Fruit fly (Drosophila melanogaster) whole organism, prepupa: ENCODE results near the gene CG13041.
A peak's percentile ranks its signal among the peaks of the same experiment; 100 is the strongest.

Experiments
- Blimp-1 ChIP-seq: fragments of 200-800 bp; sonication (Bioruptor generic); optimal IDR thresholded peaks from 3 replicates; lab custom pipeline; 2017; ENCODE audit warnings: missing biosample characterization, missing genetic modification characterization, mild to moderate bottlenecking, moderate library complexity, missing genetic modification reagents
- CG10631 ChIP-seq: fragments of 200-800 bp; sonication (Bioruptor generic); optimal IDR thresholded peaks from 2 replicates; lab custom pipeline; 2016; ENCODE audit warnings: missing biosample characterization, missing genetic modification characterization
- CG10669 ChIP-seq: fragments of 200-800 bp; sonication (Bioruptor generic); optimal IDR thresholded peaks from 3 replicates; lab custom pipeline; 2018; ENCODE audit warnings: missing biosample characterization, mild to moderate bottlenecking, missing genetic modification characterization, moderate library complexity
- CG11294 ChIP-seq: fragments of 200-800 bp; sonication (Bioruptor generic); IDR thresholded peaks from 2 replicates; pipeline ENCODE4 v1.3.6; 2022; ENCODE audit warnings: missing biosample characterization, missing genetic modification characterization
- CG11762 ChIP-seq: fragments of 200-800 bp; sonication (Bioruptor generic); optimal IDR thresholded peaks from 3 replicates; lab custom pipeline; 2016; ENCODE audit warnings: missing biosample characterization, missing genetic modification characterization; ENCODE audit not compliant: insufficient read depth
- CG11902 ChIP-seq: fragments of 200-800 bp; sonication (Bioruptor generic); optimal IDR thresholded peaks from 3 replicates; lab custom pipeline; 2016; ENCODE audit warnings: missing biosample characterization, missing genetic modification characterization
- CG1621 ChIP-seq: fragments of 200-800 bp; sonication (Bioruptor generic); optimal IDR thresholded peaks from 3 replicates; lab custom pipeline; 2018; ENCODE audit warnings: missing biosample characterization, mild to moderate bottlenecking, missing genetic modification characterization
- CG16779 ChIP-seq: fragments of 200-800 bp; sonication (Bioruptor generic); optimal IDR thresholded peaks from 3 replicates; lab custom pipeline; 2017; ENCODE audit warnings: missing biosample characterization, mild to moderate bottlenecking, missing genetic modification characterization
- CG3032 ChIP-seq: fragments of 200-800 bp; optimal IDR thresholded peaks from 2 replicates; lab custom pipeline; 2019; ENCODE audit warnings: missing biosample characterization, mild to moderate bottlenecking, missing genetic modification characterization, moderate library complexity
- CG31627 ChIP-seq: fragments of 200-800 bp; sonication (Bioruptor generic); optimal IDR thresholded peaks from 3 replicates; lab custom pipeline; 2016; ENCODE audit warnings: missing biosample characterization, missing genetic modification characterization
- CG32006 ChIP-seq: fragments of 200-800 bp; sonication (Bioruptor generic); optimal IDR thresholded peaks from 3 replicates; lab custom pipeline; 2017; ENCODE audit warnings: missing biosample characterization, mild to moderate bottlenecking, missing genetic modification characterization
- CG34406 ChIP-seq: fragments of 200-800 bp; sonication (Bioruptor generic); optimal IDR thresholded peaks from 3 replicates; lab custom pipeline; 2016; ENCODE audit warnings: missing biosample characterization, missing genetic modification characterization
- CG3919 ChIP-seq: fragments of 200-800 bp; sonication (Bioruptor generic); optimal IDR thresholded peaks from 3 replicates; lab custom pipeline; 2016; ENCODE audit warnings: missing biosample characterization, missing genetic modification characterization
- CG4318 ChIP-seq: fragments of 200-800 bp; sonication (Bioruptor generic); optimal IDR thresholded peaks from 3 replicates; lab custom pipeline; 2017; ENCODE audit warnings: missing biosample characterization, mild to moderate bottlenecking, missing genetic modification characterization
- CG6163 ChIP-seq: fragments of 200-800 bp; sonication (Bioruptor generic); IDR thresholded peaks from 3 replicates; pipeline ENCODE4 v1.3.6; 2022; ENCODE audit warnings: missing biosample characterization, missing genetic modification characterization
- CG6276 ChIP-seq: fragments of 200-800 bp; sonication (Bioruptor generic); optimal IDR thresholded peaks from 2 replicates; lab custom pipeline; 2017; ENCODE audit warnings: missing biosample characterization, mild to moderate bottlenecking, missing genetic modification characterization
- CG7368 ChIP-seq: fragments of 200-800 bp; sonication (Bioruptor generic); optimal IDR thresholded peaks from 3 replicates; lab custom pipeline; 2016; ENCODE audit warnings: missing biosample characterization, missing genetic modification characterization
- CG8119 ChIP-seq: fragments of 200-800 bp; sonication (Bioruptor generic); IDR thresholded peaks from 3 replicates; pipeline ENCODE4 v1.3.6; 2022; ENCODE audit warnings: missing biosample characterization, missing genetic modification characterization
- CG8319 ChIP-seq: fragments of 200-800 bp; sonication (Bioruptor generic); optimal IDR thresholded peaks from 3 replicates; lab custom pipeline; 2016; ENCODE audit warnings: missing biosample characterization, missing genetic modification characterization
- CG8632 ChIP-seq: fragments of 200-800 bp; sonication (Bioruptor generic); optimal IDR thresholded peaks from 3 replicates; lab custom pipeline; 2016; ENCODE audit warnings: missing biosample characterization, missing genetic modification characterization
- Eip75B ChIP-seq: fragments of 200-800 bp; sonication (Bioruptor generic); optimal IDR thresholded peaks from 3 replicates; lab custom pipeline; 2016; ENCODE audit warnings: missing biosample characterization, missing genetic modification characterization
- Eip93F ChIP-seq: fragments of 200-800 bp; sonication (Bioruptor generic); optimal IDR thresholded peaks from 2 replicates; lab custom pipeline; 2016; ENCODE audit warnings: missing biosample characterization, mild to moderate bottlenecking, missing genetic modification characterization
- Ets21C ChIP-seq: fragments of 200-800 bp; sonication (Bioruptor generic); optimal IDR thresholded peaks from 3 replicates; lab custom pipeline; 2016; ENCODE audit warnings: missing biosample characterization, missing genetic modification characterization
- Ets96B ChIP-seq: fragments of 200-800 bp; optimal IDR thresholded peaks from 2 replicates; lab custom pipeline; 2019; ENCODE audit warnings: missing biosample characterization, mild to moderate bottlenecking, missing genetic modification characterization, moderate library complexity
- Gug ChIP-seq: fragments of 200-800 bp; sonication (Bioruptor generic); IDR thresholded peaks from 2 replicates; pipeline ENCODE4 v1.3.6; 2022; ENCODE audit warnings: missing biosample characterization, missing genetic modification characterization
- Hr38 ChIP-seq: sonication (Bioruptor generic); optimal IDR thresholded peaks from 2 replicates; lab custom pipeline; 2016; ENCODE audit warnings: missing biosample characterization, missing genetic modification characterization
- Hr39 ChIP-seq: fragments of 200-800 bp; sonication (Bioruptor generic); optimal IDR thresholded peaks from 2 replicates; lab custom pipeline; 2016; ENCODE audit warnings: missing biosample characterization, missing genetic modification characterization
- Hr4 ChIP-seq: fragments of 200-800 bp; sonication (Bioruptor generic); optimal IDR thresholded peaks from 3 replicates; lab custom pipeline; 2016; ENCODE audit warnings: missing biosample characterization, missing genetic modification characterization
- Lpt ChIP-seq: fragments of 200-800 bp; sonication (Bioruptor generic); optimal IDR thresholded peaks from 3 replicates; lab custom pipeline; 2016; ENCODE audit warnings: missing biosample characterization, missing genetic modification characterization
- Met ChIP-seq: fragments of 200-800 bp; sonication (Bioruptor generic); optimal IDR thresholded peaks from 3 replicates; lab custom pipeline; 2016; ENCODE audit warnings: missing biosample characterization, missing genetic modification characterization
- OdsH ChIP-seq: fragments of 200-800 bp; sonication (Bioruptor generic); optimal IDR thresholded peaks from 3 replicates; lab custom pipeline; 2016; ENCODE audit warnings: missing biosample characterization, missing genetic modification characterization
- Sox102F ChIP-seq: fragments of 200-800 bp; sonication (Bioruptor generic); optimal IDR thresholded peaks from 2 replicates; lab custom pipeline; 2016; ENCODE audit warnings: missing biosample characterization, mild to moderate bottlenecking, missing genetic modification characterization
- Sox14 ChIP-seq: fragments of 200-800 bp; sonication (Bioruptor generic); optimal IDR thresholded peaks from 3 replicates; lab custom pipeline; 2016; ENCODE audit warnings: missing biosample characterization, missing genetic modification characterization
- Sox15 ChIP-seq: fragments of 200-800 bp; sonication (Bioruptor generic); optimal IDR thresholded peaks from 3 replicates; lab custom pipeline; 2016; ENCODE audit warnings: missing biosample characterization, missing genetic modification characterization
- achi ChIP-seq: fragments of 200-800 bp; sonication (Bioruptor generic); optimal IDR thresholded peaks from 3 replicates; lab custom pipeline; 2016; ENCODE audit warnings: missing biosample characterization, missing genetic modification characterization
- dac ChIP-seq: fragments of 200-800 bp; sonication (Bioruptor generic); optimal IDR thresholded peaks from 2 replicates; lab custom pipeline; 2017; ENCODE audit warnings: missing biosample characterization, mild to moderate bottlenecking, missing genetic modification characterization
- dsx ChIP-seq: fragments of 200-800 bp; optimal IDR thresholded peaks from 3 replicates; lab custom pipeline; 2019; ENCODE audit warnings: missing biosample characterization, mild to moderate bottlenecking, missing genetic modification characterization, moderate library complexity; ENCODE audit not compliant: poor library complexity, severe bottlenecking
- eg ChIP-seq: fragments of 200-800 bp; sonication (Bioruptor generic); IDR thresholded peaks from 3 replicates; pipeline ENCODE4 v1.3.6; 2022; ENCODE audit warnings: missing biosample characterization, missing genetic modification characterization
- esn ChIP-seq: fragments of 200-800 bp; sonication (Bioruptor generic); optimal IDR thresholded peaks from 2 replicates; lab custom pipeline; 2016; ENCODE audit warnings: missing biosample characterization, mild to moderate bottlenecking, missing genetic modification characterization, moderate library complexity
- fd59A ChIP-seq: fragments of 200-800 bp; sonication (Bioruptor generic); optimal IDR thresholded peaks from 2 replicates; lab custom pipeline; 2017; ENCODE audit warnings: missing biosample characterization, mild to moderate bottlenecking, missing genetic modification characterization, missing genetic modification reagents
- fd85E ChIP-seq: fragments of 200-800 bp; sonication (Bioruptor generic); optimal IDR thresholded peaks from 3 replicates; lab custom pipeline; 2016; ENCODE audit warnings: missing biosample characterization, missing genetic modification characterization
- fkh ChIP-seq: fragments of 200-800 bp; sonication (Bioruptor generic); optimal IDR thresholded peaks from 3 replicates; lab custom pipeline; 2017; ENCODE audit warnings: missing biosample characterization, mild to moderate bottlenecking, missing genetic modification characterization, moderate library complexity
- lz ChIP-seq: fragments of 200-800 bp; sonication (Bioruptor generic); optimal IDR thresholded peaks from 3 replicates; lab custom pipeline; 2016; ENCODE audit warnings: missing biosample characterization, missing genetic modification characterization
- net ChIP-seq: fragments of 200-800 bp; sonication (Bioruptor generic); optimal IDR thresholded peaks from 3 replicates; lab custom pipeline; 2016; ENCODE audit warnings: missing biosample characterization, missing genetic modification characterization
- pdm3 ChIP-seq: fragments of 200-800 bp; sonication (Bioruptor generic); optimal IDR thresholded peaks from 3 replicates; lab custom pipeline; 2016; ENCODE audit warnings: missing biosample characterization, missing genetic modification characterization
- salr ChIP-seq, 2 experiments: fragments of 200-800 bp; sonication (Bioruptor generic); optimal IDR thresholded peaks; 3 replicates each; lab custom pipeline; 2016 to 2018; ENCODE audit warnings: missing biosample characterization in 2 of 2, missing genetic modification characterization in 2 of 2, mild to moderate bottlenecking in 1 of 2
- spab ChIP-seq: fragments of 200-800 bp; sonication (Bioruptor generic); optimal IDR thresholded peaks from 2 replicates; lab custom pipeline; 2017; ENCODE audit warnings: missing biosample characterization, mild to moderate bottlenecking, missing genetic modification characterization, missing genetic modification reagents
- ss ChIP-seq, 2 experiments: fragments of 200-800 bp; sonication (Bioruptor generic); optimal IDR thresholded peaks; 2 replicates in 1 of 2; 3 replicates in 1 of 2; lab custom pipeline; 2017 to 2018; ENCODE audit warnings: mild to moderate bottlenecking in 2 of 2, missing biosample characterization in 2 of 2, missing genetic modification characterization in 2 of 2, moderate library complexity in 1 of 2

Gene CG13041

DNA sequence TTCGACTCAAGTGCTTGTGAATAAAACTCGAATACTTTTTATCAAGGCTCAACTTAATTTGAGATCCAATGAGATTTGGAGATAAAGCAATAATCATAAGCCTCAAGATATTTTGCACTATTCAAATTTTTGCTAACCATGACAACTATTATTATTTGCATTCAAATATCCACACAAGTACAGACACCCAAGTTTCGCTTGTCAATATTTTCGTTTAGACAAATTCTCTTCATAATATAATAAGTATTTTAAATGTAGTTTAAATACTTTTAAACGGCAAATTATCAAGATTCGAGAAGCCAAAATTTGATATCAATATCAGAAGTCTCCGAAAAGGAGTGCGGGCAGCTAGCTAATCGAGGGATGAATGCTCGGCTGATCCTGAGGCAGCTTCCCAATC is 10.2 kb upstream of the CG13041 start, which contains the start of gene CG33061:
Gene CG33061 (plus strand): TSS at position 301 of the 400 bp plus-strand sequence.
- no peak for TF ChIP-seq CG8119 (GFP tag; lab: Robert Waterston, UW)

DNA sequence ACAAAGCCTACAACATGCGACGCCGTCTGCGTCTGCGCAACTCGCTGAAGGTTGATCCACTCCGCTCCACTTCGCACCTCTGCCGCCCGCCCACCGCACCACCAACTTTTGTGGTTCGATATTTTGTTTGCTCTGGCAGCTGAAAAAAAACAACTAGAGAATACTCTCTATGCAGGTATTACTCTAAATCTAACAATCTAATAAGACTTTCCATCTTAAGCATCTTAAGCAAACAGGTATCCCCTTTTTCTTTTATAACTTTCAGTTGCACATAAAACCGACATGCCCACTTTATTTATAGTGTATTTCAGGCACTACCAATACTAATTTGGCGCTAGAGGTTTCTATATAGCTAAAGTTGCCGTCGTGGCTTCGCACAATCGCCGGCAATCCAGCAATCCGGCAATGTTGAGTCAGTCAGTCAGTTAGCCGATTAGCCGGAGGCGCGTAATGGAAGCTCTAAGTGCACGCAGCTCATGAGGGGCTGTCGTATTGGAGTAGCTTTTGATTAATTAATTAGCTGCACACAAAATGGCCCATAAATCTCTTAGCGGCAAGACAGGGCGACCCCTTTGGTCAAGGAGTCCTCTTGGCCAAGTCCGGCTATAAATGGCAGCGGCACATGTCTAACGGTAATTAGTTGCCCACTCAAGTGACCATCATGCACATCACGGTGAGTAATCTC is 9.0 kb upstream of the CG13041 start, which contains the start of gene CG13058:
Gene CG13058 (plus strand): TSS at position 635 of the 685 bp plus-strand sequence.
- peak; percentile 85 for TF ChIP-seq CG32006 (GFP tag; lab: Kevin White, UChicago)
- TF ChIP-seq CG8632 (GFP tag; lab: Kevin White, UChicago): peak; percentile 4
- no peak for TF ChIP-seq Sox15
- peak; percentile 61 for TF ChIP-seq achi (GFP tag; lab: Kevin White, UChicago)
- peak; percentile 42 to 64 for TF ChIP-seq salr (GFP tag; optimal IDR thresholded peaks at IDR 0.05; lab: Kevin White, UChicago)
- peak; percentile 55 for TF ChIP-seq OdsH (GFP tag; lab: Kevin White, UChicago)
- TF ChIP-seq Hr4 (GFP tag; lab: Kevin White, UChicago): peak; percentile 85
- TF ChIP-seq CG8319: no peak
- TF ChIP-seq CG6276: peak; percentile 79
- no peak for TF ChIP-seq dsx (GFP tag; lab: Kevin White, UChicago)
- TF ChIP-seq CG3919: peak; percentile 44
- TF ChIP-seq ss (GFP tag; optimal IDR thresholded peaks at IDR 0.05; lab: Kevin White, UChicago): no peak
- no peak for TF ChIP-seq Eip75B
- TF ChIP-seq Sox14 (GFP tag; lab: Kevin White, UChicago): peak; percentile 39
- no peak for TF ChIP-seq fd85E (GFP tag; lab: Kevin White, UChicago)
- peak; percentile 32; the same call in 1 of the 2 replicates for TF ChIP-seq Gug (GFP tag; lab: Robert Waterston, UW)
- TF ChIP-seq Hr38 (GFP tag; lab: Kevin White, UChicago): peak; percentile 5
- TF ChIP-seq CG6163: 0 out of 3 replicates have a peak, but pooled peaks have one; percentile 42
- TF ChIP-seq Sox102F (GFP tag; lab: Kevin White, UChicago): no peak
- TF ChIP-seq CG3032 (tag; lab: Kevin White, UChicago): peak; percentile 32
- no peak for TF ChIP-seq Ets21C
- TF ChIP-seq Hr39: no peak
- peak; percentile 62 for TF ChIP-seq CG10669 (GFP tag; lab: Kevin White, UChicago)
- peak; percentile 15 for TF ChIP-seq CG1621 (tag; lab: Kevin White, UChicago)
- TF ChIP-seq spab: no peak
- no peak for TF ChIP-seq lz (GFP tag; lab: Kevin White, UChicago)
- peak; percentile 35 for TF ChIP-seq dac (GFP tag; lab: Kevin White, UChicago)
- TF ChIP-seq CG4318 (GFP tag; lab: Kevin White, UChicago): peak; percentile 78
- peak; percentile 9 for TF ChIP-seq Met (GFP tag; lab: Kevin White, UChicago)
- TF ChIP-seq CG8119 (GFP tag; lab: Robert Waterston, UW): peak; percentile 89
- peak; percentile 10 for TF ChIP-seq CG16779 (tag; lab: Kevin White, UChicago)
- no peak for TF ChIP-seq CG7368 (GFP tag; lab: Kevin White, UChicago)
- TF ChIP-seq Ets96B: peak; percentile 71
- peak; percentile 37 for TF ChIP-seq CG10631 (GFP tag; lab: Kevin White, UChicago)
- peak; percentile 67 for TF ChIP-seq fkh (GFP tag; lab: Kevin White, UChicago)
- TF ChIP-seq esn (GFP tag; lab: Kevin White, UChicago): no peak
- peak; percentile 72 for TF ChIP-seq net (GFP tag; lab: Kevin White, UChicago)
- peak; percentile 61 for TF ChIP-seq fd59A (GFP tag; lab: Kevin White, UChicago)
- TF ChIP-seq CG11902 (GFP tag; lab: Kevin White, UChicago): no peak
- peak; percentile 65 for TF ChIP-seq Lpt (GFP tag; lab: Kevin White, UChicago)
- TF ChIP-seq Blimp-1 (GFP tag; lab: Kevin White, UChicago): no peak
- TF ChIP-seq CG34406 (GFP tag; lab: Kevin White, UChicago): no peak
- peak; percentile 48; the same call in 1 of the 2 replicates for TF ChIP-seq CG11294 (GFP tag; lab: Robert Waterston, UW)
- no peak for TF ChIP-seq Eip93F
- TF ChIP-seq CG31627: no peak
- TF ChIP-seq eg (GFP tag; lab: Robert Waterston, UW): peak; percentile 23; the same call in 1 of the 3 replicates
- TF ChIP-seq CG11762 (GFP tag; lab: Kevin White, UChicago): peak; percentile 43
- TF ChIP-seq pdm3 (GFP tag; lab: Kevin White, UChicago): peak; percentile 73
